Worm (Caenorhabditis elegans) whole organism, young adult: Measurements from ENCODE around the gene hlh-4.

Experiments
- B0261.1 ChIP-seq: sonication (generic microtip); optimal IDR thresholded peaks from 2 replicates; lab custom pipeline; 2016; ENCODE audit warnings: mild to moderate bottlenecking, missing genetic modification characterization, moderate library complexity, missing compliant biosample characterization
- C17E4.6 ChIP-seq: fragments of 200-800 bp; sonication (Bioruptor generic); IDR thresholded peaks from 2 replicates; pipeline ENCODE4 v1.3.6; 2022; ENCODE audit warnings: missing genetic modification reagents, missing genetic modification characterization, missing compliant biosample characterization
- F33H1.4 ChIP-seq: fragments of 200-800 bp; sonication (Bioruptor generic); IDR thresholded peaks from 2 replicates; pipeline ENCODE4 v1.3.6; 2022; ENCODE audit warnings: missing genetic modification reagents, missing genetic modification characterization, missing compliant biosample characterization
- F37B4.10 ChIP-seq: fragments of 200-800 bp; sonication (Bioruptor generic); IDR thresholded peaks from 2 replicates; pipeline ENCODE4 v1.3.6; 2022; ENCODE audit warnings: missing genetic modification characterization, missing compliant biosample characterization
- F39B2.1 ChIP-seq: fragments of 200-800 bp; sonication (Bioruptor generic); IDR thresholded peaks from 2 replicates; pipeline ENCODE4 v1.3.6; 2022; ENCODE audit warnings: missing genetic modification reagents, missing genetic modification characterization, missing compliant biosample characterization
- F57A8.1 ChIP-seq: fragments of 200-800 bp; sonication (Bioruptor generic); optimal IDR thresholded peaks from 2 replicates; lab custom pipeline; 2018; ENCODE audit warnings: mild to moderate bottlenecking, missing genetic modification characterization, moderate library complexity, missing compliant biosample characterization
- K12H6.12 ChIP-seq: fragments of 200-800 bp; sonication (Bioruptor generic); optimal IDR thresholded peaks from 2 replicates; lab custom pipeline; 2018; ENCODE audit warnings: mild to moderate bottlenecking, missing genetic modification characterization, missing compliant biosample characterization
- T07F8.4 ChIP-seq: sonication (generic microtip); optimal IDR thresholded peaks from 2 replicates; lab custom pipeline; 2016; ENCODE audit warnings: mild to moderate bottlenecking, missing genetic modification characterization, moderate library complexity, missing compliant biosample characterization
- T26A5.8 ChIP-seq: sonication (generic microtip); optimal IDR thresholded peaks from 2 replicates; lab custom pipeline; 2016; ENCODE audit warnings: missing genetic modification characterization, missing compliant biosample characterization
- Y53G8AR.9 ChIP-seq: fragments of 200-800 bp; sonication (Bioruptor generic); conservative IDR thresholded peaks from 2 replicates; pipeline ENCODE4 v1.3.6; 2022; ENCODE audit warnings: missing genetic modification reagents, missing genetic modification characterization, missing compliant biosample characterization
- ZK185.1 ChIP-seq: sonication (generic microtip); optimal IDR thresholded peaks from 2 replicates; lab custom pipeline; 2016; ENCODE audit warnings: mild to moderate bottlenecking, missing genetic modification characterization, missing compliant biosample characterization; ENCODE audit not compliant: poor library complexity, severe bottlenecking
- akir-1 ChIP-seq: fragments of 200-800 bp; sonication (Bioruptor generic); optimal IDR thresholded peaks from 2 replicates; lab custom pipeline; 2018; ENCODE audit warnings: mild to moderate bottlenecking, missing genetic modification characterization, moderate library complexity, missing compliant biosample characterization
- ama-1 ChIP-seq, 3 experiments: fragments of 150-350 bp in 1 of 3; sonication (generic microtip) in 2 of 3; optimal IDR thresholded peaks; 2 replicates each; lab custom pipeline; 2014 to 2018; ENCODE audit warnings: missing biosample characterization in 2 of 3, missing genetic modification characterization in 2 of 3, missing genetic modification reagents in 2 of 3
- aptf-3 ChIP-seq: fragments of 200-800 bp; sonication (Bioruptor generic); IDR thresholded peaks from 2 replicates; pipeline ENCODE4 v1.3.6; 2022; ENCODE audit warnings: missing genetic modification characterization, missing compliant biosample characterization
- athp-1 ChIP-seq: sonication (generic microtip); optimal IDR thresholded peaks from 2 replicates; lab custom pipeline; 2017; ENCODE audit warnings: mild to moderate bottlenecking, missing genetic modification characterization, missing compliant biosample characterization
- bed-1 ChIP-seq: fragments of 200-800 bp; sonication (Bioruptor generic); IDR thresholded peaks from 2 replicates; pipeline ENCODE4 v1.3.6; 2022; ENCODE audit warnings: missing genetic modification reagents, missing genetic modification characterization, missing compliant biosample characterization
- bed-2 ChIP-seq: fragments of 200-800 bp; sonication (Bioruptor generic); IDR thresholded peaks from 2 replicates; pipeline ENCODE4 v1.3.6; 2022; ENCODE audit warnings: missing genetic modification reagents, missing genetic modification characterization, missing compliant biosample characterization
- ccch-3 ChIP-seq: fragments of 200-800 bp; sonication (Bioruptor generic); optimal IDR thresholded peaks from 2 replicates; lab custom pipeline; 2018; ENCODE audit warnings: mild to moderate bottlenecking, missing genetic modification characterization, missing compliant biosample characterization
- ceh-100 ChIP-seq: fragments of 200-800 bp; sonication (Bioruptor generic); IDR thresholded peaks from 2 replicates; pipeline ENCODE4 v1.3.6; 2022; ENCODE audit warnings: missing genetic modification reagents, missing genetic modification characterization, missing compliant biosample characterization
- chd-7 ChIP-seq: sonication (generic microtip); optimal IDR thresholded peaks from 2 replicates; lab custom pipeline; 2016; ENCODE audit warnings: mild to moderate bottlenecking, missing genetic modification characterization, moderate library complexity, missing compliant biosample characterization
- dox-1 ChIP-seq: fragments of 200-800 bp; sonication (Bioruptor generic); IDR thresholded peaks from 2 replicates; pipeline ENCODE4 v1.3.6; 2022; ENCODE audit warnings: missing genetic modification reagents, missing genetic modification characterization, missing compliant biosample characterization
- dpff-1 ChIP-seq: sonication (generic microtip); optimal IDR thresholded peaks from 2 replicates; lab custom pipeline; 2017; ENCODE audit warnings: mild to moderate bottlenecking, missing genetic modification characterization, missing compliant biosample characterization
- dpl-1 ChIP-seq: fragments of 150-350 bp; optimal IDR thresholded peaks from 2 replicates; lab custom pipeline; 2014; ENCODE audit warnings: missing biosample characterization, missing genetic modification reagents, missing genetic modification characterization
- egl-18 ChIP-seq: fragments of 200-800 bp; sonication (Bioruptor generic); IDR thresholded peaks from 2 replicates; pipeline ENCODE4 v1.3.6; 2022; ENCODE audit warnings: missing genetic modification reagents, missing genetic modification characterization, missing compliant biosample characterization
- ekl-4 ChIP-seq: fragments of 200-800 bp; sonication (Bioruptor generic); IDR thresholded peaks from 2 replicates; pipeline ENCODE4 v1.3.6; 2022; ENCODE audit warnings: missing genetic modification reagents, missing genetic modification characterization, missing compliant biosample characterization
- fkh-3 ChIP-seq: sonication (generic microtip); optimal IDR thresholded peaks from 2 replicates; lab custom pipeline; 2016; ENCODE audit warnings: mild to moderate bottlenecking, missing genetic modification characterization, missing compliant biosample characterization
- him-1 ChIP-seq: sonication (generic microtip); optimal IDR thresholded peaks from 2 replicates; lab custom pipeline; 2016; ENCODE audit warnings: missing genotype, missing genetic modification reagents, missing genetic modification characterization, missing compliant biosample characterization
- hlh-26 ChIP-seq: fragments of 200-800 bp; sonication (Bioruptor generic); conservative IDR thresholded peaks from 2 replicates; pipeline ENCODE4 v1.3.6; 2022; ENCODE audit warnings: missing genetic modification reagents, missing genetic modification characterization, missing compliant biosample characterization
- lin-26 ChIP-seq: fragments of 200-800 bp; sonication (Bioruptor generic); IDR thresholded peaks from 2 replicates; pipeline ENCODE4 v1.3.6; 2022; ENCODE audit warnings: missing genetic modification reagents, missing genetic modification characterization, missing compliant biosample characterization
- lin-40 ChIP-seq: sonication (generic microtip); optimal IDR thresholded peaks from 2 replicates; lab custom pipeline; 2016; ENCODE audit warnings: missing genetic modification characterization, mild to moderate bottlenecking, missing compliant biosample characterization, missing genotype, missing genetic modification reagents
- lsy-27 ChIP-seq: sonication (generic microtip); optimal IDR thresholded peaks from 2 replicates; lab custom pipeline; 2017; ENCODE audit warnings: missing genetic modification characterization, mild to moderate bottlenecking, missing compliant biosample characterization, antibody characterized with exemption, missing genotype, borderline replicate concordance; ENCODE audit not compliant: insufficient read depth
- mxl-1 ChIP-seq: sonication (generic microtip); optimal IDR thresholded peaks from 2 replicates; lab custom pipeline; 2016; ENCODE audit warnings: missing genetic modification characterization, missing compliant biosample characterization
- nfya-2 ChIP-seq: fragments of 200-800 bp; sonication (Bioruptor generic); IDR thresholded peaks from 2 replicates; pipeline ENCODE4 v1.3.6; 2022; ENCODE audit warnings: missing genetic modification reagents, missing genetic modification characterization, missing compliant biosample characterization
- nhr-120 ChIP-seq: fragments of 200-800 bp; sonication (Bioruptor generic); IDR thresholded peaks from 2 replicates; pipeline ENCODE4 v1.3.6; 2022; ENCODE audit warnings: missing genetic modification characterization, missing compliant biosample characterization
- nhr-179 ChIP-seq: sonication (generic microtip); optimal IDR thresholded peaks from 2 replicates; lab custom pipeline; 2016; ENCODE audit warnings: mild to moderate bottlenecking, missing genetic modification characterization, missing compliant biosample characterization
- nhr-27 ChIP-seq: fragments of 200-800 bp; sonication (Bioruptor generic); optimal IDR thresholded peaks from 2 replicates; lab custom pipeline; 2018; ENCODE audit warnings: mild to moderate bottlenecking, missing genetic modification characterization, moderate library complexity, missing compliant biosample characterization
- nhr-90 ChIP-seq: sonication (generic microtip); optimal IDR thresholded peaks from 2 replicates; lab custom pipeline; 2016; ENCODE audit warnings: missing genotype, mild to moderate bottlenecking, missing genetic modification characterization, missing compliant biosample characterization
- pha-4 ChIP-seq: fragments of 150-350 bp; sonication (generic microtip); optimal IDR thresholded peaks from 2 replicates; lab custom pipeline; 2014; ENCODE audit warnings: missing biosample characterization, missing genetic modification reagents, missing genetic modification characterization
- rpc-1 ChIP-seq, 2 experiments: fragments of 150-350 bp in 1 of 2; sonication (generic microtip) in 1 of 2; optimal IDR thresholded peaks; 2 replicates each; lab custom pipeline; 2014 to 2018; ENCODE audit warnings: missing biosample characterization in 1 of 2, missing genetic modification characterization in 1 of 2, missing genetic modification reagents in 1 of 2, missing genotype in 1 of 2
- snpc-1.3 ChIP-seq: sonication (generic microtip); optimal IDR thresholded peaks from 2 replicates; lab custom pipeline; 2017; ENCODE audit warnings: missing genetic modification characterization, mild to moderate bottlenecking, missing compliant biosample characterization, antibody characterized with exemption, moderate library complexity, missing genotype, missing genetic modification reagents; ENCODE audit not compliant: insufficient read depth
- snpc-3.4 ChIP-seq: sonication (generic microtip); optimal IDR thresholded peaks from 2 replicates; lab custom pipeline; 2017; ENCODE audit warnings: missing genetic modification characterization, mild to moderate bottlenecking, missing compliant biosample characterization, antibody characterized with exemption, moderate library complexity, missing genotype, missing genetic modification reagents
- somi-1 ChIP-seq: fragments of 200-800 bp; sonication (Bioruptor generic); optimal IDR thresholded peaks from 2 replicates; lab custom pipeline; 2018; ENCODE audit warnings: mild to moderate bottlenecking, missing genetic modification characterization, missing compliant biosample characterization
- tlf-1 ChIP-seq: fragments of 200-800 bp; sonication (Bioruptor generic); optimal IDR thresholded peaks from 2 replicates; lab custom pipeline; 2018; ENCODE audit warnings: mild to moderate bottlenecking, missing genetic modification characterization, missing compliant biosample characterization
- unc-62 ChIP-seq: fragments of 150-350 bp; optimal IDR thresholded peaks from 2 replicates; lab custom pipeline; 2014; ENCODE audit warnings: missing biosample characterization, missing genetic modification reagents, missing genetic modification characterization
- zim-3 ChIP-seq: sonication (generic microtip); optimal IDR thresholded peaks from 2 replicates; lab custom pipeline; 2017; ENCODE audit warnings: mild to moderate bottlenecking, missing genetic modification characterization, moderate library complexity, missing compliant biosample characterization
- ztf-18 ChIP-seq: sonication (generic microtip); optimal IDR thresholded peaks from 2 replicates; lab custom pipeline; 2016; ENCODE audit warnings: missing genotype, mild to moderate bottlenecking, missing genetic modification characterization, missing compliant biosample characterization
- ztf-22 ChIP-seq: fragments of 200-800 bp; sonication (Bioruptor generic); optimal IDR thresholded peaks from 2 replicates; lab custom pipeline; 2018; ENCODE audit warnings: mild to moderate bottlenecking, missing genetic modification characterization, moderate library complexity, missing compliant biosample characterization
- ztf-28 ChIP-seq: fragments of 200-800 bp; sonication (Bioruptor generic); IDR thresholded peaks from 2 replicates; pipeline ENCODE4 v1.3.6; 2022; ENCODE audit warnings: missing genetic modification reagents, missing genetic modification characterization, missing compliant biosample characterization

hlh-4 gene

ce11 chrIII:9717243-9717642, 21.6 kb downstream of the hlh-4 start (continued):
- TF ChIP-seq F33H1.4 = peak; percentile 64
- TF ChIP-seq ztf-28 = no peak
- no peak for TF ChIP-seq nhr-179 (tag; lab: Kevin White, UChicago)
- no peak for TF ChIP-seq egl-18 (GFP tag; lab: Robert Waterston, UW)
- no peak for TF ChIP-seq bed-1
- TF ChIP-seq rpc-1 (optimal IDR thresholded peaks at IDR 0.05; lab: Kevin White, UChicago) = no peak
- peak; percentile 7 for TF ChIP-seq rpc-1 (tag; optimal IDR thresholded peaks at IDR 0.05; lab: Kevin White, UChicago)
- TF ChIP-seq T07F8.4 = no peak
- TF ChIP-seq F39B2.1 (GFP tag; lab: Robert Waterston, UW) = 0 out of 2 replicates have a peak, but pooled peaks have one; percentile 55
- no peak for TF ChIP-seq bed-2
- TF ChIP-seq chd-7 (tag; lab: Kevin White, UChicago) = no peak
- TF ChIP-seq him-1 (tag; lab: Kevin White, UChicago) = peak; percentile 97
- TF ChIP-seq ceh-100 = no peak
- no peak; the same call in 1 of the 2 replicates for TF ChIP-seq dox-1 (GFP tag; lab: Robert Waterston, UW)
- no peak for TF ChIP-seq pha-4 (tag; lab: Kevin White, UChicago)
- peak; percentile 66 for TF ChIP-seq lin-40 (tag; lab: Kevin White, UChicago)
- peak; percentile 17 for TF ChIP-seq lsy-27 (tag; lab: Kevin White, UChicago)
- no peak for TF ChIP-seq hlh-26
- no peak for TF ChIP-seq mxl-1 (tag; lab: Kevin White, UChicago)
- TF ChIP-seq F57A8.1 (GFP tag; lab: Kevin White, UChicago) = no peak
- peak; percentile 97 for TF ChIP-seq snpc-3.4
- peak; percentile 55; the same call in 1 of the 2 replicates for TF ChIP-seq C17E4.6 (GFP tag; lab: Robert Waterston, UW)
- TF ChIP-seq B0261.1 (tag; lab: Kevin White, UChicago) = no peak
- TF ChIP-seq T26A5.8 (tag; lab: Kevin White, UChicago) = no peak
- peak; percentile 38 for TF ChIP-seq tlf-1
- TF ChIP-seq ama-1 (optimal IDR thresholded peaks at IDR 0.05; lab: Kevin White, UChicago) = peak; percentile 95
- TF ChIP-seq ama-1 (GFP tag; optimal IDR thresholded peaks at IDR 0.05; lab: Kevin White, UChicago) = no peak
- TF ChIP-seq ztf-22 (GFP tag; lab: Kevin White, UChicago) = no peak
- TF ChIP-seq zim-3 (tag; lab: Kevin White, UChicago) = peak; percentile 40
- TF ChIP-seq F37B4.10 (GFP tag; lab: Robert Waterston, UW) = no peak
- no peak for TF ChIP-seq athp-1 (tag; lab: Kevin White, UChicago)
- TF ChIP-seq dpl-1 (GFP tag; lab: Kevin White, UChicago) = no peak
- peak; percentile 72 for TF ChIP-seq ZK185.1 (tag; lab: Kevin White, UChicago)
- TF ChIP-seq aptf-3 (GFP tag; lab: Robert Waterston, UW) = no peak
- no peak for TF ChIP-seq Y53G8AR.9 (GFP tag; lab: Robert Waterston, UW)
- no peak; the same call in none of the 2 replicates for TF ChIP-seq ekl-4 (GFP tag; lab: Robert Waterston, UW)
- peak; percentile 14 for TF ChIP-seq ztf-18 (tag; lab: Kevin White, UChicago)
- no peak for TF ChIP-seq K12H6.12 (tag; lab: Kevin White, UChicago)
- peak; percentile 94 for TF ChIP-seq snpc-1.3 (tag; lab: Kevin White, UChicago)
- TF ChIP-seq fkh-3 (tag; lab: Kevin White, UChicago) = no peak
- peak; percentile 18 for TF ChIP-seq nhr-27
- no peak for TF ChIP-seq unc-62 (GFP tag; lab: Kevin White, UChicago)
- TF ChIP-seq nhr-120 (GFP tag; lab: Robert Waterston, UW) = no peak
- no peak for TF ChIP-seq somi-1 (GFP tag; lab: Kevin White, UChicago)
- no peak for TF ChIP-seq ccch-3 (GFP tag; lab: Kevin White, UChicago)
- no peak for TF ChIP-seq nhr-90 (tag; lab: Kevin White, UChicago)
- TF ChIP-seq akir-1 (GFP tag; lab: Kevin White, UChicago) = peak; percentile 20
- TF ChIP-seq nfya-2 = no peak
- TF ChIP-seq dpff-1 (tag; lab: Kevin White, UChicago) = no peak
- TF ChIP-seq lin-26 (GFP tag; lab: Robert Waterston, UW) = no peak
